Fruit fly (Drosophila melanogaster): ENCODE results near the gene cana.

DNA sequence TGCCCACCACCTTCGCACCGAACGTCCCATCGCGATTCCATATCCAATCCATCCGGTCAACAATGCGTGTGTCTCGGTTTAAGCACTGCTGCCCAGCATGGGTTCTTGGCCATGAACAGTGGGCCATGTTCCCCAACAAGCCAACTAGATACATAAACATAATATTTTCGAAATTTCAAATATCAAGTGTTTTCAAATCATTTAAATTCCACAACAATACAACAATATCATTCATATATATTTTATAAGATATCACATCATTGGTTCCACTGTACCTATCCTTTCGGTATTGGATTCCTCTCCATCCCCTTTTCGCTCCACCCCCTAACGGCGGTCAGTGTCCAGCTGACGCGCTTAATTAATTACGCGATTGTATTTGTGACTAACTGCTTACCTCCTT is 47.5 kb upstream of the cana start:
- TF ChIP-seq h (optimal IDR thresholded peaks at IDR 0.05) (no peak), Sin3A (optimal IDR thresholded peaks at IDR 0.05) (no peak), Myc (optimal IDR thresholded peaks at IDR 0.05) (no peak), insv (optimal IDR thresholded peaks at IDR 0.05) (no peak), psq (optimal IDR thresholded peaks at IDR 0.05) (no peak), ttk (optimal IDR thresholded peaks at IDR 0.05) (no peak)
